Worm (Caenorhabditis elegans) whole organism, late embryonic: Measurements from ENCODE around the gene nuc-1.

ENCODE experiments used
- pag-3 ChIP-seq: sonication (generic microtip); optimal IDR thresholded peaks from 2 replicates; lab custom pipeline; 2016; ENCODE audit warnings: missing compliant biosample characterization, missing genetic modification characterization, borderline replicate concordance

nuc-1 gene

DNA sequence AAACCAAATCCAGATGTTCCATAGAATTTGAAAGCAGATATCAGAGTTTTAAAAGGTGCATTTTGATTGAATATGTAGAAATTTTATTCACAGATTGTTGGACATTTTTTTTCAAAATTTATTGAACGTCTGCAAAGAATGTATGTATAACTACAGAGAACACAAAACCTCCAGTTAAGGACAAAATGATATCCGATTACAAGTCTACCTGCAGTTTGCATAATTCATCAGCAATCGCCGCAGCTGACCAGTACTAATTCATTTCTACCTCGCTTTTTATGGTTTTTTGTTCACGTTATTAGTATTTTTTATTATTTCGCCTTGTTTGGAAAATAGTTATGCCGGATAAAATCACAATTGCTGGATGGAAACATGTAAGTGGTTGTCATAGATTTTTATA lies 49.4 kb downstream of the nuc-1 start, which contains the start of gene del-8:
Gene del-8 (plus strand): TSS at position 301 of the 400 bp plus-strand sequence.
- no peak for TF ChIP-seq pag-3
- TF ChIP-seq, all 69 proteins: peak for 0
